Fruit fly (Drosophila melanogaster): Measurements from ENCODE around the gene CG18788.

CG18788 gene

DNA sequence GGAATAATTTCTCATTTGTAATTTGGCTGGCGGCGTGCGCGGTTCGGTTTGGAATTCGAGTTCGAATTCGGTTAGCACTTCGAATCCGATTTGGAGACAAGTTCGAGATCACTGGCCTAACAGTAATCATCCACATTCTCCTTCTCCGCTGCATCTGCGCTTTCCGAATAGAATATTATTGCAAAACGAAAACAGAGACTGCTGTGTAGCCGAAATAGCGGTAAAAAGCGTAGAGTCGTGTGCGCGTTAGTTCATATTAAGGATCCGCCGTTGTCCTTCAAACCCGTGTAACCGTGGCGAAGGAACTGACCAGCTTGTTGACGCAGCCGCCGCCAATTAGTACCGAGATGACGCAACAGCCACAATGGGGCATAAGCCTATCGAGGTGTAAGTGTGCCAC is 6.6 kb upstream of the CG18788 start, which contains the start of gene dmGlut:
dmGlut (plus strand) TSS at position 4 of the 400 bp plus-strand sequence.
- TF ChIP-seq Dfd (GFP tag; optimal IDR thresholded peaks at IDR 0.05) (no peak), foxo (GFP tag; optimal IDR thresholded peaks at IDR 0.05) (no peak), Abd-B (GFP tag; optimal IDR thresholded peaks at IDR 0.05) (no peak), h (GFP tag; optimal IDR thresholded peaks at IDR 0.05) (no peak), CG32264 (GFP tag; optimal IDR thresholded peaks at IDR 0.05) (no peak), CrebA (GFP tag; optimal IDR thresholded peaks at IDR 0.05; ENCODE audit: borderline replicate concordance) (no peak), CG9705 (GFP tag; optimal IDR thresholded peaks at IDR 0.05) (no peak), dmrt93B (GFP tag; optimal IDR thresholded peaks at IDR 0.05) (no peak), Hnf4 (GFP tag; optimal IDR thresholded peaks at IDR 0.05) (no peak), lola (GFP tag; optimal IDR thresholded peaks at IDR 0.05) (no peak), Rel (GFP tag; optimal IDR thresholded peaks at IDR 0.05) (no peak), Rel (tag; optimal IDR thresholded peaks at IDR 0.05) (no peak), Hr83 (GFP tag; optimal IDR thresholded peaks at IDR 0.05; ENCODE audit: poor library complexity, severe bottlenecking) (no peak), N (GFP tag; optimal IDR thresholded peaks at IDR 0.05) (no peak), HLH106 (tag; optimal IDR thresholded peaks at IDR 0.05) (no peak), br (GFP tag; optimal IDR thresholded peaks at IDR 0.05) (no peak), ey (GFP tag; optimal IDR thresholded peaks at IDR 0.05) (no peak), sv (GFP tag; optimal IDR thresholded peaks at IDR 0.05) (no peak), brk (GFP tag; optimal IDR thresholded peaks at IDR 0.05) (no peak)

DNA sequence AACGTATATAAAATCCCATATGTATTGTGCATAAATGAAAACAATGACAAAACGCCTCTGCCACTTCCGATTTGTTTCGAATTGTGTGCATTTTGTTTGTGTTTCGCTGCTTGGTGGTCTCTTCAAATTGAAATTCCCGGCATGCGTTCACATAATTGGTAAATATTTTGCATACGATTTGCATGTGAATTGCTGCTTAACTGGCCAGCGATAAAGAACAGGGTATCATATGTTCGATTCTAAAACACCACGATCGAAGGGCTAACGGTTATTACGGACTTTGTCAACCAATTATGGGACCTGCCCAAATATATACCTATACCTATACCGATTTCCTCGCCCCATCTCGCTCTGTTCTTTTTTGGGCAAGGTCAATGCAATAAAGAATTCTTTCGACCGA is 5.9 kb upstream of the CG18788 start:
- TF ChIP-seq Sp1 (GFP tag; optimal IDR thresholded peaks at IDR 0.05) (no peak), lola (GFP tag; optimal IDR thresholded peaks at IDR 0.05) (no peak), CrebA (GFP tag; optimal IDR thresholded peaks at IDR 0.05; ENCODE audit: borderline replicate concordance) (no peak), tai (GFP tag; optimal IDR thresholded peaks at IDR 0.05) (no peak), Hnf4 (GFP tag; optimal IDR thresholded peaks at IDR 0.05) (no peak), woc (GFP tag; optimal IDR thresholded peaks at IDR 0.05) (no peak), dl (GFP tag; optimal IDR thresholded peaks at IDR 0.05; ENCODE audit: insufficient read depth in 1 of 2, partially characterized antibody in 2 of 2) (no peak), Mio (GFP tag; optimal IDR thresholded peaks at IDR 0.05) (no peak), HLH106 (tag; optimal IDR thresholded peaks at IDR 0.05) (no peak), Myc (optimal IDR thresholded peaks at IDR 0.05) (no peak), Vsx2 (GFP tag; optimal IDR thresholded peaks at IDR 0.05; ENCODE audit: partially characterized antibody) (no peak)

DNA sequence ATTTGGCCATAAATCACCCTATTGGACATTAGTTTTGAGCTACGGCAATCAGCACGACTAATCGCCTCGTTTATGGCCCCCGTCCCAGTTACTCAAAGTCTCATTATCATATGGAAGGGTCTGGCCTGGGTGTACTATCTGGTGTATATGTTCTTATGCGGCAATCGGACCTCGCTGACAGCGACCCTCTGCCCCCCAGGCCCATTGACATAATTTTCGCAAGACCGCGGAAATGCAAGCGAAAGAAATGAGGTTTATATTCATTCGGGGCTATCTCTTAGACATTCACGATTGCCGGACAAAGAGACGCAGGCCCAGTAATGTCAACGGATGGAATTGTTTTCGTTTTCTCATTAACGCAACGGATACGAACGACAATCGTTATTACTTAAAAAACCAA is 5.2 kb upstream of the CG18788 start:
- no peak for TF ChIP-seq sage (GFP tag; optimal IDR thresholded peaks at IDR 0.05)
- no peak for TF ChIP-seq foxo (GFP tag; optimal IDR thresholded peaks at IDR 0.05)
- TF ChIP-seq CrebA (GFP tag; optimal IDR thresholded peaks at IDR 0.05; ENCODE audit: borderline replicate concordance) = no peak
- TF ChIP-seq rgr (GFP tag; optimal IDR thresholded peaks at IDR 0.05) = no peak
- TF ChIP-seq HLH106 (tag; optimal IDR thresholded peaks at IDR 0.05) = no peak
- no peak for TF ChIP-seq Sp1 (GFP tag; optimal IDR thresholded peaks at IDR 0.05)
- no peak for TF ChIP-seq pan (optimal IDR thresholded peaks at IDR 0.05)
- no peak for TF ChIP-seq Vsx2 (GFP tag; optimal IDR thresholded peaks at IDR 0.05; ENCODE audit: partially characterized antibody)
- no peak for TF ChIP-seq dsf (GFP tag; optimal IDR thresholded peaks at IDR 0.05; ENCODE audit: borderline replicate concordance)
- no peak for TF ChIP-seq Rel (GFP tag; optimal IDR thresholded peaks at IDR 0.05)
- TF ChIP-seq Rel (tag; optimal IDR thresholded peaks at IDR 0.05) = no peak
- no peak for TF ChIP-seq usp (GFP tag; optimal IDR thresholded peaks at IDR 0.05)
- TF ChIP-seq Hr78 (GFP tag; optimal IDR thresholded peaks at IDR 0.05) = no peak
- TF ChIP-seq CG32264 (GFP tag; optimal IDR thresholded peaks at IDR 0.05) = no peak
- TF ChIP-seq Myc (optimal IDR thresholded peaks at IDR 0.05) = no peak
- no peak for TF ChIP-seq CG9705 (GFP tag; optimal IDR thresholded peaks at IDR 0.05)

DNA sequence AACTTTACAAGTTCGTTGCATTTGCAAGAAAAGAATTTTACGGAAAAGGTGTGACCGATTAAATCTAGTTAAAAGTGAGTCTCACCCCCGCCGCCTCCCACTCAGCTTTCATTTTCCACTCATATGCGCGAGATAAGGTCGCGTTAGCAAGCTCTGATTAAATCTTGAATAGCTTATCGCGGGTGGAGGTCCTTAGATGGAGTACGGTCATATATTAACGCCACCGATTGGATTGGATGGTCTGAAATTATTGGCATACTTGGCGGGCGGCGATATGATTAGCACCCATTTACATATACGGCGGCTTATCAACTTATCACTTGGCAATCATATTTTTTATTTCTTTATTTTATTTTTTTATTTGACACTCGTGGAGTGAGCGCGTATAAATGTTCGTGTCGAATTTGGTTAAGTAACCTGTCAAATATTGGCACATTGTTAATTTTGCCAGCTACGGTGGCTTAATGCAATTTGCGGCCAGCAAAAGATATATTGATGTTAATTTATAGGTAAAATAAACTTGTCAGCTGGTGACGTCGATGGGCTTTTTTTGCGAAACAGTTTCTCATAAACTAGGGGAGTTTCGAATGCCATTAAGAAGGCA is 4.3 kb upstream of the CG18788 start:
- TF ChIP-seq Rel (GFP tag; optimal IDR thresholded peaks at IDR 0.05) (no peak), Rel (tag; optimal IDR thresholded peaks at IDR 0.05) (peak; percentile 15), brk (GFP tag; optimal IDR thresholded peaks at IDR 0.05) (no peak), jim (GFP tag; optimal IDR thresholded peaks at IDR 0.05) (no peak), woc (GFP tag; optimal IDR thresholded peaks at IDR 0.05) (no peak), br (GFP tag; optimal IDR thresholded peaks at IDR 0.05) (peak; percentile 51), Sp1 (GFP tag; optimal IDR thresholded peaks at IDR 0.05) (peak; percentile 48), Dif (GFP tag; optimal IDR thresholded peaks at IDR 0.05; ENCODE audit: partially characterized antibody) (peak; percentile 2), Dfd (GFP tag; optimal IDR thresholded peaks at IDR 0.05) (no peak), dsf (GFP tag; optimal IDR thresholded peaks at IDR 0.05; ENCODE audit: borderline replicate concordance) (no peak), h (GFP tag; optimal IDR thresholded peaks at IDR 0.05) (peak; percentile 67), HLH106 (tag; optimal IDR thresholded peaks at IDR 0.05) (no peak)

Measured in whole organism, wandering third instar larva.